Fruit fly (Drosophila melanogaster) whole organism, embryonic: ENCODE measurements around the gene CG7320.

Experiments
- CG10959 ChIP-seq: fragments of 200-800 bp; sonication (Bioruptor generic); IDR thresholded peaks from 2 replicates; pipeline ENCODE4 v1.3.6; 2022; ENCODE audit warnings: missing biosample characterization, missing genetic modification characterization
- CG11504 ChIP-seq: fragments of 200-800 bp; sonication (Bioruptor generic); optimal IDR thresholded peaks from 3 replicates; lab custom pipeline; 2019; ENCODE audit warnings: missing biosample characterization, mild to moderate bottlenecking, missing genetic modification characterization, moderate library complexity
- CG13624 ChIP-seq: fragments of 200-800 bp; sonication (Bioruptor generic); optimal IDR thresholded peaks from 2 replicates; lab custom pipeline; 2016; ENCODE audit warnings: missing biosample characterization, missing genetic modification characterization
- CG15479 ChIP-seq: fragments of 200-800 bp; sonication (Bioruptor generic); optimal IDR thresholded peaks from 3 replicates; lab custom pipeline; 2019; ENCODE audit warnings: missing biosample characterization, mild to moderate bottlenecking, missing genetic modification characterization, moderate library complexity
- CG16815 ChIP-seq: fragments of 200-800 bp; sonication (Bioruptor generic); optimal IDR thresholded peaks from 3 replicates; lab custom pipeline; 2017; ENCODE audit warnings: missing biosample characterization, mild to moderate bottlenecking, missing genetic modification characterization
- CG1832 ChIP-seq: fragments of 200-800 bp; sonication (Bioruptor generic); optimal IDR thresholded peaks from 2 replicates; lab custom pipeline; 2017; ENCODE audit warnings: missing biosample characterization, mild to moderate bottlenecking, missing genetic modification characterization, inconsistent platforms
- CG18619 ChIP-seq: fragments of 200-800 bp; sonication (Bioruptor generic); optimal IDR thresholded peaks from 3 replicates; lab custom pipeline; 2017; ENCODE audit warnings: missing biosample characterization, mild to moderate bottlenecking, missing genetic modification characterization
- CG2116 ChIP-seq: fragments of 200-800 bp; sonication (Bioruptor generic); optimal IDR thresholded peaks from 3 replicates; lab custom pipeline; 2018; ENCODE audit warnings: missing biosample characterization, mild to moderate bottlenecking, missing genetic modification characterization
- CG4404 ChIP-seq: fragments of 200-800 bp; sonication (Bioruptor generic); IDR thresholded peaks from 2 replicates; pipeline ENCODE4 v1.3.6; 2022; ENCODE audit warnings: missing biosample characterization, missing genetic modification characterization
- CG4424 ChIP-seq: fragments of 200-800 bp; sonication (Bioruptor generic); optimal IDR thresholded peaks from 3 replicates; lab custom pipeline; 2016; ENCODE audit warnings: missing biosample characterization, missing genetic modification characterization
- CG4617 ChIP-seq: fragments of 200-800 bp; sonication (Bioruptor generic); optimal IDR thresholded peaks from 3 replicates; lab custom pipeline; 2016; ENCODE audit warnings: missing biosample characterization, missing genetic modification characterization, borderline replicate concordance
- CG7357 ChIP-seq: fragments of 200-800 bp; sonication (Bioruptor generic); IDR thresholded peaks from 3 replicates; pipeline ENCODE4 v1.3.6; 2022; ENCODE audit warnings: missing biosample characterization, missing genetic modification characterization
- CG7556 ChIP-seq: fragments of 200-800 bp; sonication (Bioruptor generic); optimal IDR thresholded peaks from 2 replicates; lab custom pipeline; 2017; ENCODE audit warnings: missing biosample characterization, mild to moderate bottlenecking, missing genetic modification characterization
- CG7987 ChIP-seq: fragments of 200-800 bp; sonication (Bioruptor generic); optimal IDR thresholded peaks from 2 replicates; lab custom pipeline; 2018; ENCODE audit warnings: missing biosample characterization, mild to moderate bottlenecking, missing genetic modification characterization, moderate library complexity
- CG8388 ChIP-seq: fragments of 200-800 bp; sonication (Bioruptor generic); optimal IDR thresholded peaks from 2 replicates; lab custom pipeline; 2019; ENCODE audit warnings: missing biosample characterization, mild to moderate bottlenecking, missing genetic modification characterization, moderate library complexity
- CG8924 ChIP-seq: fragments of 200-800 bp; optimal IDR thresholded peaks from 3 replicates; lab custom pipeline; 2019; ENCODE audit warnings: missing biosample characterization, mild to moderate bottlenecking, missing genetic modification characterization, moderate library complexity
- CG9797 ChIP-seq: fragments of 200-800 bp; sonication (Bioruptor generic); optimal IDR thresholded peaks from 3 replicates; lab custom pipeline; 2018; ENCODE audit warnings: missing biosample characterization, mild to moderate bottlenecking, missing genetic modification characterization
- CHES-1-like ChIP-seq: fragments of 200-800 bp; sonication (Bioruptor generic); optimal IDR thresholded peaks from 2 replicates; lab custom pipeline; 2016; ENCODE audit warnings: missing biosample characterization, missing genetic modification characterization
- Dp ChIP-seq: fragments of 200-800 bp; sonication (Bioruptor generic); optimal IDR thresholded peaks from 2 replicates; lab custom pipeline; 2018; ENCODE audit warnings: missing biosample characterization, mild to moderate bottlenecking, missing genetic modification characterization, moderate library complexity
- HLH54F ChIP-seq: fragments of 200-800 bp; sonication (Bioruptor generic); optimal IDR thresholded peaks from 3 replicates; lab custom pipeline; 2016; ENCODE audit warnings: missing biosample characterization, missing genetic modification characterization
- Hmx ChIP-seq: fragments of 200-800 bp; sonication (Bioruptor generic); optimal IDR thresholded peaks from 2 replicates; lab custom pipeline; 2016; ENCODE audit warnings: missing biosample characterization, missing genetic modification characterization
- MBD-R2 ChIP-seq: fragments of 200-800 bp; sonication (Bioruptor generic); IDR thresholded peaks from 2 replicates; pipeline ENCODE4 v1.3.6; 2022; ENCODE audit warnings: missing biosample characterization, missing genetic modification characterization
- MESR4 ChIP-seq: fragments of 200-800 bp; sonication (Bioruptor generic); optimal IDR thresholded peaks from 2 replicates; lab custom pipeline; 2018; ENCODE audit warnings: missing biosample characterization, mild to moderate bottlenecking, missing genetic modification characterization, moderate library complexity
- Oaz ChIP-seq: fragments of 200-800 bp; sonication (Bioruptor generic); IDR thresholded peaks from 2 replicates; pipeline ENCODE4 v1.3.6; 2022; ENCODE audit warnings: missing biosample characterization, missing genetic modification characterization
- Trl ChIP-seq, 3 experiments: fragments of >200 bp in 2 of 3; fragments of 200-800 bp in 1 of 3; sonication (Bioruptor generic) in 1 of 3; optimal IDR thresholded peaks; 2 replicates in 1 of 3; 3 replicates in 2 of 3; lab custom pipeline; 2016 to 2017; ENCODE audit warnings: missing biosample characterization in 1 of 3, missing genetic modification characterization in 1 of 3
- ara ChIP-seq: fragments of 200-800 bp; sonication (Bioruptor generic); IDR thresholded peaks from 2 replicates; pipeline ENCODE4 v1.3.6; 2022; ENCODE audit warnings: missing biosample characterization, missing genetic modification characterization
- croc ChIP-seq: fragments of 200-800 bp; sonication (Bioruptor generic); conservative IDR thresholded peaks from 3 replicates; pipeline ENCODE4 v1.3.6; 2022; ENCODE audit warnings: missing biosample characterization, missing genetic modification characterization
- crol ChIP-seq: fragments of 200-800 bp; sonication (Bioruptor generic); IDR thresholded peaks from 2 replicates; pipeline ENCODE4 v1.3.6; 2022; ENCODE audit warnings: missing biosample characterization, missing genetic modification characterization
- dati ChIP-seq: fragments of 200-800 bp; sonication (Bioruptor generic); IDR thresholded peaks from 2 replicates; pipeline ENCODE4 v1.3.6; 2022; ENCODE audit warnings: missing biosample characterization, missing genetic modification characterization
- fru ChIP-seq: fragments of >200 bp; optimal IDR thresholded peaks from 2 replicates; lab custom pipeline; 2017
- ftz-f1 ChIP-seq: fragments of 200-800 bp; sonication (Bioruptor generic); optimal IDR thresholded peaks from 2 replicates; lab custom pipeline; 2016; ENCODE audit warnings: missing biosample characterization, missing genetic modification characterization
- gcm ChIP-seq: fragments of 200-800 bp; sonication (Bioruptor generic); optimal IDR thresholded peaks from 2 replicates; lab custom pipeline; 2019; ENCODE audit warnings: missing biosample characterization, mild to moderate bottlenecking, missing genetic modification characterization, moderate library complexity
- hbn ChIP-seq: fragments of 200-800 bp; sonication (Bioruptor generic); IDR thresholded peaks from 2 replicates; pipeline ENCODE4 v1.3.6; 2022; ENCODE audit warnings: missing biosample characterization, missing genetic modification characterization; ENCODE audit not compliant: partially characterized antibody
- ken ChIP-seq: fragments of 200-800 bp; sonication (Bioruptor generic); IDR thresholded peaks from 3 replicates; pipeline ENCODE4 v1.3.6; 2022; ENCODE audit warnings: missing biosample characterization, missing genetic modification characterization
- maf-S ChIP-seq: fragments of 200-800 bp; sonication (Bioruptor generic); optimal IDR thresholded peaks from 2 replicates; lab custom pipeline; 2016; ENCODE audit warnings: missing biosample characterization, missing genetic modification characterization
- nmo ChIP-seq: fragments of 200-800 bp; sonication (Bioruptor generic); optimal IDR thresholded peaks from 2 replicates; lab custom pipeline; 2018; ENCODE audit warnings: missing biosample characterization, mild to moderate bottlenecking, missing genetic modification characterization, moderate library complexity
- pnt ChIP-seq: fragments of 200-800 bp; sonication (Bioruptor generic); optimal IDR thresholded peaks from 3 replicates; lab custom pipeline; 2016; ENCODE audit warnings: missing biosample characterization, missing genetic modification characterization
- repo ChIP-seq: fragments of 200-800 bp; sonication (Bioruptor generic); optimal IDR thresholded peaks from 2 replicates; lab custom pipeline; 2016; ENCODE audit warnings: missing biosample characterization, missing genetic modification characterization
- run ChIP-seq: fragments of 200-800 bp; sonication (Bioruptor generic); optimal IDR thresholded peaks from 3 replicates; lab custom pipeline; 2018; ENCODE audit warnings: missing biosample characterization, mild to moderate bottlenecking, missing genetic modification characterization
- tgo ChIP-seq: fragments of 200-800 bp; sonication (Bioruptor generic); IDR thresholded peaks from 3 replicates; pipeline ENCODE4 v1.3.6; 2022; ENCODE audit warnings: missing biosample characterization, missing genetic modification characterization
- toy ChIP-seq: fragments of 200-800 bp; sonication (Bioruptor generic); IDR thresholded peaks from 2 replicates; pipeline ENCODE4 v1.3.6; 2022; ENCODE audit warnings: missing biosample characterization, missing genetic modification characterization
- trem ChIP-seq: fragments of 200-800 bp; optimal IDR thresholded peaks from 3 replicates; lab custom pipeline; 2019; ENCODE audit warnings: missing biosample characterization, mild to moderate bottlenecking, missing genetic modification characterization, moderate library complexity
- unc-4 ChIP-seq: fragments of 200-800 bp; sonication (Bioruptor generic); IDR thresholded peaks from 2 replicates; pipeline ENCODE4 v1.3.6; 2022; ENCODE audit warnings: missing biosample characterization, missing genetic modification characterization; ENCODE audit not compliant: partially characterized antibody
- unpg ChIP-seq: fragments of 200-800 bp; sonication (Bioruptor generic); optimal IDR thresholded peaks from 3 replicates; lab custom pipeline; 2018; ENCODE audit warnings: missing biosample characterization, mild to moderate bottlenecking, missing genetic modification characterization, moderate library complexity
- zen ChIP-seq: fragments of 200-800 bp; sonication (Bioruptor generic); optimal IDR thresholded peaks from 3 replicates; lab custom pipeline; 2018; ENCODE audit warnings: missing biosample characterization, mild to moderate bottlenecking, missing genetic modification characterization, moderate library complexity
- zfh2 ChIP-seq: fragments of 200-800 bp; sonication (Bioruptor generic); optimal IDR thresholded peaks from 2 replicates; lab custom pipeline; 2016; ENCODE audit warnings: missing biosample characterization, missing genetic modification characterization

The CG7320 gene

dm6 chr3L:18185542-18186312 lies 15.6 kb upstream of the CG7320 start, which contains the start of gene hid (continued):
- peak; percentile 6 for TF ChIP-seq MESR4 (GFP tag; lab: Kevin White, UChicago)
- TF ChIP-seq unc-4 (GFP tag; lab: Robert Waterston, UW) = no peak
- TF ChIP-seq trem (tag; lab: Kevin White, UChicago) = peak; percentile 80
- TF ChIP-seq Oaz (GFP tag; lab: Robert Waterston, UW) = peak; percentile 75
- TF ChIP-seq CG18619 = peak; percentile 79
- peak; percentile 79 for TF ChIP-seq HLH54F (GFP tag; lab: Kevin White, UChicago)
- TF ChIP-seq nmo (GFP tag; lab: Kevin White, UChicago) = peak; percentile 94
- peak; percentile 87 for TF ChIP-seq tgo (GFP tag; lab: Robert Waterston, UW)
- TF ChIP-seq fru = no peak
- peak; percentile 94 for TF ChIP-seq CG15479
- TF ChIP-seq hbn (GFP tag; lab: Robert Waterston, UW) = no peak
- TF ChIP-seq toy (GFP tag; lab: Robert Waterston, UW) = no peak
- peak; percentile 85 for TF ChIP-seq CG11504
- peak; percentile 91 for TF ChIP-seq croc
- peak; percentile 67 for TF ChIP-seq CG4617
- TF ChIP-seq repo (GFP tag; lab: Kevin White, UChicago) = peak; percentile 71
- peak; percentile 61 for TF ChIP-seq CG2116 (GFP tag; lab: Kevin White, UChicago)
- peak; percentile 5 for TF ChIP-seq CG9797 (GFP tag; lab: Kevin White, UChicago)
- peak; percentile 90 for TF ChIP-seq pnt (GFP tag; lab: Kevin White, UChicago)
- peak; percentile 83 for TF ChIP-seq gcm (GFP tag; lab: Kevin White, UChicago)
- TF ChIP-seq dati = peak; percentile 22; the same call in 1 of the 2 replicates
- peak; percentile 61 for TF ChIP-seq CG7987
- TF ChIP-seq CG4404 (GFP tag; lab: Robert Waterston, UW) = peak; percentile 85

dm6 chr3L:18186313-18186625 lies 15.0 kb upstream of the CG7320 start:
- peak; percentile 29 to 79 for TF ChIP-seq Trl (optimal IDR thresholded peaks at IDR 0.05; lab: Kevin White, UChicago)
- TF ChIP-seq Trl (GFP tag; optimal IDR thresholded peaks at IDR 0.05; lab: Kevin White, UChicago) = no peak
- peak; percentile 99 for TF ChIP-seq CG4424 (GFP tag; lab: Kevin White, UChicago)
- no peak for TF ChIP-seq CG7357 (GFP tag; lab: Robert Waterston, UW)

DNA sequence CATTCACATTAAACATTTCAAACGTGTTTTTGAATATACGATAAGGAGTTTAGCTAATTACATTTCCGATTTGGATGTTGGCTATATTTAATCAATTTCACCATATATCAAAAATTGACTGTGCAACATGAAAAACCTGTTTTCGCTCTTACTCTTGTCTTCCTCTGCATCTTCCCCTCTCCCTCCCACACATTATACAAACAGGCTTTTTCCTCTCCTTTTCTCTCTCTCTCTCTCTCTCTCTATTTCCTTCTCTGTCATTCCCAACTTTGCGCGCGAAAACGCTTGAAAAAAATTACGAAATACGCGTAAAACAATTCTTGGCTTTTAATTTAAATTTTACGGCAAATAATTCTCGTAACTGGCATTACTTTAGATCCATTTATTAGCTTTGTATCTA lies 14.5 kb upstream of the CG7320 start:
- TF ChIP-seq CG7556 (GFP tag; lab: Kevin White, UChicago) (no peak), Hmx (GFP tag; lab: Kevin White, UChicago) (no peak), zen (tag; lab: Kevin White, UChicago) (peak; percentile 28), maf-S (GFP tag; lab: Kevin White, UChicago) (no peak), Oaz (GFP tag; lab: Robert Waterston, UW) (no peak), MBD-R2 (GFP tag; lab: Robert Waterston, UW) (no peak), unpg (GFP tag; lab: Kevin White, UChicago) (no peak), zfh2 (GFP tag; lab: Kevin White, UChicago) (no peak), CG13624 (no peak), Dp (GFP tag; lab: Kevin White, UChicago) (peak; percentile 8), CG8924 (tag; lab: Kevin White, UChicago) (peak; percentile 12), CG10959 (no peak), nmo (GFP tag; lab: Kevin White, UChicago) (no peak), ken (GFP tag; lab: Robert Waterston, UW) (no peak), ftz-f1 (GFP tag; lab: Kevin White, UChicago) (no peak), run (tag; lab: Kevin White, UChicago) (no peak), ara (GFP tag; lab: Robert Waterston, UW) (no peak), CG16815 (GFP tag; lab: Kevin White, UChicago) (no peak), CHES-1-like (no peak), crol (GFP tag; lab: Robert Waterston, UW) (peak; percentile 76), Trl (optimal IDR thresholded peaks at IDR 0.05; lab: Kevin White, UChicago) (peak; percentile 21 to 61), Trl (GFP tag; optimal IDR thresholded peaks at IDR 0.05; lab: Kevin White, UChicago) (no peak), CG1832 (peak; percentile 66), CG8388 (GFP tag; lab: Kevin White, UChicago) (no peak), CG7987 (no peak)
